Worm (Caenorhabditis elegans): ENCODE results near the gene str-93.

str-93 gene

DNA sequence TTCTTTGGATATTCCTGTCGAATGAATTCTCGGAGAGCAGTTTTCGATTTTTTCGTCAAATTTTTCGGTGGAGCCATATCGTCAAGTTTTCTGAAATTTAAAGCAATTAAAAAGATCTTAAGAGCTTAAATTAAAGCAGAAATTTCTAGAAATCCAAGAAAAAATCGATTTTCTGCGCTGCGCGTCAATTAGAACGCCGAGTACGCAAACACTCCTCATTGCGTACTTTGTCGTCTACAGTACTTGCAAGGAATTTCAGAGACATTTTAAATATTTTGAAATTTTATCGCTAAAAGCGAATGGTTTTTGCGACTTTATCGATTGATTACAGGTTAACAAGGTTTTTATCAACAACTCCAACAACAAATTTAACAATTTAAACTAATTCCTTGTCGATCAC lies 18.0 kb downstream of the str-93 start:
- no peak for TF ChIP-seq ceh-83 (GFP tag; optimal IDR thresholded peaks at IDR 0.05)
- TF ChIP-seq nhr-76 (tag; optimal IDR thresholded peaks at IDR 0.05), result no peak
- no peak for TF ChIP-seq nhr-2 (tag; optimal IDR thresholded peaks at IDR 0.05)
- no peak for TF ChIP-seq unc-120 (tag; optimal IDR thresholded peaks at IDR 0.05; ENCODE audit: poor library complexity, severe bottlenecking)
- no peak for TF ChIP-seq M03D4.4 (tag; optimal IDR thresholded peaks at IDR 0.05)
- no peak for TF ChIP-seq cnd-1 (tag; optimal IDR thresholded peaks at IDR 0.05)
- TF ChIP-seq nhr-28 (tag; optimal IDR thresholded peaks at IDR 0.05), result no peak
- no peak for TF ChIP-seq lin-13 (tag; optimal IDR thresholded peaks at IDR 0.05)
- TF ChIP-seq ham-2 (GFP tag; optimal IDR thresholded peaks at IDR 0.05), result no peak
- TF ChIP-seq ceh-43 (GFP tag; optimal IDR thresholded peaks at IDR 0.05), result no peak
- TF ChIP-seq ztf-11 (tag; optimal IDR thresholded peaks at IDR 0.05), result no peak
- no peak for TF ChIP-seq unc-62 (GFP tag; optimal IDR thresholded peaks at IDR 0.05)
- no peak for TF ChIP-seq unc-39 (tag; optimal IDR thresholded peaks at IDR 0.05)
- TF ChIP-seq elt-1 (tag; optimal IDR thresholded peaks at IDR 0.05; ENCODE audit: borderline replicate concordance, insufficient read depth), result no peak
- TF ChIP-seq ceh-39 (tag; optimal IDR thresholded peaks at IDR 0.05), result no peak
- no peak for TF ChIP-seq blmp-1 (tag; optimal IDR thresholded peaks at IDR 0.05)
- no peak for TF ChIP-seq snpc-4 (tag; optimal IDR thresholded peaks at IDR 0.05)
- no peak for TF ChIP-seq mls-2 (tag; optimal IDR thresholded peaks at IDR 0.05)

DNA sequence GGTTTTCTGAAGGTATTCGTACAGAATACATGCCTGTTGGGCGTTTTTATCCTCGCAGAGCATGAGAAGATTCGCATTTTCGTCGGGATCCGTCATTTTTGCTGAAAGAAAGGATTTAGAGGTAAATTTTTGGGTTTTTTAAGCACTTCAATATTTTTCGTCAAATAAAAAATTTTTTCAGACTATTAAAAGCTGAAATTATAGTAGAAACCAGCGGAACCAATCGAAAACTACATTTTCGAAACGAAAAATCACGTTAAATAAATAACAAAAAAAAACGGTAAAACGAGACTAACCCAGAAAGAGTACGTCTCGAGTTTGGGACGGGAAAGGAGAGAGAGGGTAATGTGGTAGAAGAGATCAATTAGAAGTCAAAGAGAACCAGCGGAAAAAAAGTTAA lies 22.8 kb downstream of the str-93 start, which contains the start of gene fbxa-192:
Gene fbxa-192, minus strand, starts transcription at position 101 of the 400 bp plus-strand sequence.
- TF ChIP-seq unc-62 (GFP tag; optimal IDR thresholded peaks at IDR 0.05), result no peak
- TF ChIP-seq nhr-76 (tag; optimal IDR thresholded peaks at IDR 0.05), result no peak
- no peak for TF ChIP-seq zip-8 (tag; optimal IDR thresholded peaks at IDR 0.05)
- no peak for TF ChIP-seq nhr-2 (tag; optimal IDR thresholded peaks at IDR 0.05)

DNA sequence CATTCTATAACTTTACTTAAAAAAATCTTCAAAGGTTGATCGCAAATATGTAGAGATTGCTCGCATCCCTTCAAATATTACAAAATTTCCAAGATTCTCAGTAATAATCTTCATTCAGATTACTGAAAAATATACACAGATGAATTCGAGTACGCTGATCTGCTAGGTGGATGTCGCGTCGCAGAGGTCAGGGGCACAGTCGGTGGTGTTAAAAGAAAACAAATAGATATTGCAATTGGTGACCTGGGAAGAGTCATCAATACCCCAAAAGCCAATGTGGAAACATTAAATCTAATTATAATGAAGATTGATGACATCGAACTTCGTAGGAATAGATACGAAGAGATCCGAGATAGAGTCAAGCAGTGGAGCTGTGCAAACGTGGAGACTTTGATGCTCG lies 44.7 kb downstream of the str-93 start, which contains the start of gene F57G4.10:
Gene F57G4.10, plus strand, starts transcription at position 301 of the 400 bp plus-strand sequence.
- TF ChIP-seq ceh-39 (tag; optimal IDR thresholded peaks at IDR 0.05), result no peak
- TF ChIP-seq hlh-1 (tag; optimal IDR thresholded peaks at IDR 0.05), result no peak
- no peak for TF ChIP-seq flh-1 (GFP tag; optimal IDR thresholded peaks at IDR 0.05)
- no peak for TF ChIP-seq nhr-2 (tag; optimal IDR thresholded peaks at IDR 0.05)
- TF ChIP-seq mep-1 (tag; optimal IDR thresholded peaks at IDR 0.05), result no peak
- TF ChIP-seq zip-8 (tag; optimal IDR thresholded peaks at IDR 0.05), result no peak
- TF ChIP-seq ham-2 (GFP tag; optimal IDR thresholded peaks at IDR 0.05), result no peak
- no peak for TF ChIP-seq snpc-4 (tag; optimal IDR thresholded peaks at IDR 0.05)
- TF ChIP-seq unc-39 (tag; optimal IDR thresholded peaks at IDR 0.05), result no peak
- TF ChIP-seq mab-5 (tag; optimal IDR thresholded peaks at IDR 0.05), result no peak
- no peak for TF ChIP-seq pha-4 (tag; optimal IDR thresholded peaks at IDR 0.05)
- TF ChIP-seq ztf-11 (tag; optimal IDR thresholded peaks at IDR 0.05), result no peak
- no peak for TF ChIP-seq blmp-1 (tag; optimal IDR thresholded peaks at IDR 0.05)
- no peak for TF ChIP-seq drap-1 (GFP tag; optimal IDR thresholded peaks at IDR 0.05)

DNA sequence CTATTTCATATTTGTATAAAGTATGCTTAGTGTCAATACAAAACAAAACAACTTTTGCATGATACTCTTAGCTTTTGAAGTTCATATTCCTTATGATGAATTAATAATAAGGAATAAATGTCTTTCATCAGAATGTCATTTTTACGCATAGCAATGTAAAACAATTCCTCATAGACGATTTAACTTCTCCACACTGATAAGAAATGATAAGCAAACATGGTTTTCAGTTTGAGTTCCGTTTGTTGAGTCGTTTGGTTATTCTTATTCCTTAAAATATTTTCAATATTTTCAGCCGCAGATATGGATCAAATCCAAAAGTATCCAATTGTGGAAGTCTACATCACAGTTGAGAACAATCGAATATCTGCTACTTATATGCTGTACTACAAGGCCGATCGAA lies 48.3 kb downstream of the str-93 start, which contains the start of gene F57G4.11:
Gene F57G4.11, plus strand, starts transcription at position 301 of the 400 bp plus-strand sequence.
- TF ChIP-seq blmp-1 (tag; optimal IDR thresholded peaks at IDR 0.05), result no peak
- no peak for TF ChIP-seq elt-3 (tag; optimal IDR thresholded peaks at IDR 0.05)
- TF ChIP-seq hlh-1 (tag; optimal IDR thresholded peaks at IDR 0.05), result no peak
- no peak for TF ChIP-seq pha-4 (tag; optimal IDR thresholded peaks at IDR 0.05)
- no peak for TF ChIP-seq ceh-83 (GFP tag; optimal IDR thresholded peaks at IDR 0.05)
- no peak for TF ChIP-seq nhr-2 (tag; optimal IDR thresholded peaks at IDR 0.05)
- TF ChIP-seq ces-1 (GFP tag; optimal IDR thresholded peaks at IDR 0.05), result no peak
- no peak for TF ChIP-seq lsy-2 (tag; optimal IDR thresholded peaks at IDR 0.05)
- TF ChIP-seq elt-1 (tag; optimal IDR thresholded peaks at IDR 0.05; ENCODE audit: borderline replicate concordance, insufficient read depth), result no peak
- TF ChIP-seq drap-1 (GFP tag; optimal IDR thresholded peaks at IDR 0.05), result no peak
- no peak for TF ChIP-seq lin-13 (tag; optimal IDR thresholded peaks at IDR 0.05)
- TF ChIP-seq sptf-1 (tag; optimal IDR thresholded peaks at IDR 0.05), result no peak
- no peak for TF ChIP-seq nhr-237 (tag; optimal IDR thresholded peaks at IDR 0.05)
- TF ChIP-seq zip-8 (tag; optimal IDR thresholded peaks at IDR 0.05), result no peak
- no peak for TF ChIP-seq ham-2 (GFP tag; optimal IDR thresholded peaks at IDR 0.05)
- no peak for TF ChIP-seq nhr-28 (tag; optimal IDR thresholded peaks at IDR 0.05)
- TF ChIP-seq nhr-12 (tag; optimal IDR thresholded peaks at IDR 0.05), result no peak
- no peak for TF ChIP-seq mab-5 (tag; optimal IDR thresholded peaks at IDR 0.05)
- TF ChIP-seq unc-62 (GFP tag; optimal IDR thresholded peaks at IDR 0.05), result no peak

DNA sequence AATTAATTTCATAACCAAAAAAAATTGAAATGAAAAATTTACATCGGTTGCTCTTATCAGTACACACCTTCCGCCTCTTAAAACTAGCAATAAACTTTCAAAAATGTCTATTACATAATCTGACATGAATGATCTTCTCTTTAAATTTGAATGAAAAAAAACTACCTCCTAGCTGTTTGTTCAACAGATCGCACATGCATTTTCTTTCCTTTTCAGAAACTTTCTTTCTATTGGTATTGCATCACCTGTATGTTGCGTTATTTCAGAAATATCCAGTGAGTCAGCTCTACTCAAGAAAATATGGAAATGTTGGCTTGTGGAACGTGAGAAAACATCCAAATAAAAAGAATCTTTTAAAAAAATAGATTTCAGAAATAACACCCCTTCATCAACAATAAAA lies 50.0 kb downstream of the str-93 start, which contains the start of gene F57G4.1:
Gene F57G4.1, plus strand, starts transcription at position 301 of the 400 bp plus-strand sequence.
- TF ChIP-seq lin-32 (GFP tag; optimal IDR thresholded peaks at IDR 0.05) (no peak), ceh-83 (GFP tag; optimal IDR thresholded peaks at IDR 0.05) (no peak), sem-2 (GFP tag; optimal IDR thresholded peaks at IDR 0.05) (no peak), ham-2 (GFP tag; optimal IDR thresholded peaks at IDR 0.05) (no peak), snpc-4 (tag; optimal IDR thresholded peaks at IDR 0.05) (no peak), mab-5 (tag; optimal IDR thresholded peaks at IDR 0.05) (no peak), nhr-2 (tag; optimal IDR thresholded peaks at IDR 0.05) (no peak), mep-1 (tag; optimal IDR thresholded peaks at IDR 0.05) (no peak), M03D4.4 (tag; optimal IDR thresholded peaks at IDR 0.05) (no peak), cnd-1 (tag; optimal IDR thresholded peaks at IDR 0.05) (no peak), nhr-237 (tag; optimal IDR thresholded peaks at IDR 0.05) (no peak)

All from whole organism, mixed stage, embryonic.